Worm (Caenorhabditis elegans) whole organism, young adult: ENCODE results near the gene dlc-1.

Experiments
- B0336.3 ChIP-seq: fragments of 200-800 bp; sonication (Bioruptor generic); IDR thresholded peaks from 2 replicates; pipeline ENCODE4 v1.3.6; 2022; ENCODE audit warnings: missing genetic modification characterization, missing compliant biosample characterization
- C06A6.2 ChIP-seq: fragments of 200-800 bp; sonication (Bioruptor generic); conservative IDR thresholded peaks from 2 replicates; pipeline ENCODE4 v1.3.6; 2022; ENCODE audit warnings: missing genetic modification characterization, missing compliant biosample characterization
- F22D6.2 ChIP-seq: sonication (generic microtip); optimal IDR thresholded peaks from 2 replicates; lab custom pipeline; 2016; ENCODE audit warnings: mild to moderate bottlenecking, missing genetic modification characterization, missing compliant biosample characterization
- F49E8.2 ChIP-seq: sonication (generic microtip); optimal IDR thresholded peaks from 3 replicates; lab custom pipeline; 2017; ENCODE audit warnings: missing genetic modification characterization, mild to moderate bottlenecking, missing compliant biosample characterization, antibody characterized with exemption, moderate library complexity; ENCODE audit not compliant: insufficient read depth
- F57A8.1 ChIP-seq: fragments of 200-800 bp; sonication (Bioruptor generic); optimal IDR thresholded peaks from 2 replicates; lab custom pipeline; 2018; ENCODE audit warnings: mild to moderate bottlenecking, missing genetic modification characterization, moderate library complexity, missing compliant biosample characterization
- K11D2.4 ChIP-seq: fragments of 200-800 bp; sonication (Bioruptor generic); IDR thresholded peaks from 2 replicates; pipeline ENCODE4 v1.3.6; 2022; ENCODE audit warnings: missing genetic modification reagents, missing genetic modification characterization, missing compliant biosample characterization
- K12H6.12 ChIP-seq: fragments of 200-800 bp; sonication (Bioruptor generic); optimal IDR thresholded peaks from 2 replicates; lab custom pipeline; 2018; ENCODE audit warnings: mild to moderate bottlenecking, missing genetic modification characterization, missing compliant biosample characterization
- T26A5.8 ChIP-seq: sonication (generic microtip); optimal IDR thresholded peaks from 2 replicates; lab custom pipeline; 2016; ENCODE audit warnings: missing genetic modification characterization, missing compliant biosample characterization
- Y53G8AR.9 ChIP-seq: fragments of 200-800 bp; sonication (Bioruptor generic); conservative IDR thresholded peaks from 2 replicates; pipeline ENCODE4 v1.3.6; 2022; ENCODE audit warnings: missing genetic modification reagents, missing genetic modification characterization, missing compliant biosample characterization
- Y79H2A.3 ChIP-seq: fragments of 200-800 bp; sonication (Bioruptor generic); conservative IDR thresholded peaks from 2 replicates; pipeline ENCODE4 v1.3.6; 2022; ENCODE audit warnings: missing genetic modification reagents, missing genetic modification characterization, missing compliant biosample characterization
- Y95B8A.8 ChIP-seq: fragments of 200-800 bp; sonication (Bioruptor generic); IDR thresholded peaks from 2 replicates; pipeline ENCODE4 v1.3.6; 2022; ENCODE audit warnings: missing genetic modification reagents, missing genetic modification characterization, missing compliant biosample characterization
- atf-7 ChIP-seq: sonication (generic microtip); optimal IDR thresholded peaks from 2 replicates; lab custom pipeline; 2017; ENCODE audit warnings: mild to moderate bottlenecking, missing genetic modification characterization, missing compliant biosample characterization
- cebp-1 ChIP-seq, 2 experiments: fragments of 200-800 bp in 1 of 2; sonication (Bioruptor generic) in 1 of 2; sonication (generic microtip) in 1 of 2; IDR thresholded peaks in 1 of 2; optimal IDR thresholded peaks in 1 of 2; 2 replicates each; pipeline versions ENCODE4 v1.3.6 to Lab custom; 2017 to 2022; ENCODE audit warnings: missing compliant biosample characterization in 2 of 2, missing genetic modification characterization in 2 of 2, mild to moderate bottlenecking in 1 of 2, missing genetic modification reagents in 1 of 2, moderate library complexity in 1 of 2
- ceh-27 ChIP-seq: fragments of 200-800 bp; sonication (Bioruptor generic); optimal IDR thresholded peaks from 2 replicates; lab custom pipeline; 2018; ENCODE audit warnings: mild to moderate bottlenecking, missing genetic modification characterization, moderate library complexity, missing compliant biosample characterization
- chd-7 ChIP-seq: sonication (generic microtip); optimal IDR thresholded peaks from 2 replicates; lab custom pipeline; 2016; ENCODE audit warnings: mild to moderate bottlenecking, missing genetic modification characterization, moderate library complexity, missing compliant biosample characterization
- dox-1 ChIP-seq: fragments of 200-800 bp; sonication (Bioruptor generic); IDR thresholded peaks from 2 replicates; pipeline ENCODE4 v1.3.6; 2022; ENCODE audit warnings: missing genetic modification reagents, missing genetic modification characterization, missing compliant biosample characterization
- dpff-1 ChIP-seq: sonication (generic microtip); optimal IDR thresholded peaks from 2 replicates; lab custom pipeline; 2017; ENCODE audit warnings: mild to moderate bottlenecking, missing genetic modification characterization, missing compliant biosample characterization
- egl-18 ChIP-seq: fragments of 200-800 bp; sonication (Bioruptor generic); IDR thresholded peaks from 2 replicates; pipeline ENCODE4 v1.3.6; 2022; ENCODE audit warnings: missing genetic modification reagents, missing genetic modification characterization, missing compliant biosample characterization
- egl-44 ChIP-seq: fragments of 200-800 bp; sonication (Bioruptor generic); IDR thresholded peaks from 2 replicates; pipeline ENCODE4 v1.3.6; 2022; ENCODE audit warnings: missing genetic modification reagents, missing genetic modification characterization, missing compliant biosample characterization
- gei-17 ChIP-seq: fragments of 200-800 bp; sonication (Bioruptor generic); optimal IDR thresholded peaks from 2 replicates; lab custom pipeline; 2018; ENCODE audit warnings: mild to moderate bottlenecking, missing genetic modification characterization, missing compliant biosample characterization
- hmg-1.2 ChIP-seq: fragments of 200-800 bp; sonication (Bioruptor generic); IDR thresholded peaks from 2 replicates; pipeline ENCODE4 v1.3.6; 2022; ENCODE audit warnings: missing genetic modification reagents, missing genetic modification characterization, missing compliant biosample characterization
- lag-1 ChIP-seq: fragments of 200-800 bp; sonication (Bioruptor generic); IDR thresholded peaks from 2 replicates; pipeline ENCODE4 v1.3.6; 2022; ENCODE audit warnings: missing genetic modification reagents, missing genetic modification characterization, missing compliant biosample characterization
- let-526 ChIP-seq: fragments of 200-800 bp; sonication (Bioruptor generic); IDR thresholded peaks from 2 replicates; pipeline ENCODE4 v1.3.6; 2022; ENCODE audit warnings: missing genetic modification reagents, missing genetic modification characterization, missing compliant biosample characterization
- let-607 ChIP-seq, 2 experiments: fragments of 200-800 bp in 1 of 2; sonication (Bioruptor generic) in 1 of 2; sonication (generic microtip) in 1 of 2; optimal IDR thresholded peaks; 2 replicates each; lab custom pipeline; 2016 to 2018; ENCODE audit warnings: mild to moderate bottlenecking in 2 of 2, missing compliant biosample characterization in 2 of 2, missing genetic modification characterization in 2 of 2, moderate library complexity in 2 of 2, missing genotype in 1 of 2
- lin-40 ChIP-seq: sonication (generic microtip); optimal IDR thresholded peaks from 2 replicates; lab custom pipeline; 2016; ENCODE audit warnings: missing genetic modification characterization, mild to moderate bottlenecking, missing compliant biosample characterization, missing genotype, missing genetic modification reagents
- lin-54 ChIP-seq: fragments of 200-800 bp; sonication (Bioruptor generic); optimal IDR thresholded peaks from 2 replicates; lab custom pipeline; 2018; ENCODE audit warnings: mild to moderate bottlenecking, missing genetic modification characterization, missing compliant biosample characterization
- madf-10 ChIP-seq: sonication (generic microtip); optimal IDR thresholded peaks from 2 replicates; lab custom pipeline; 2016; ENCODE audit warnings: mild to moderate bottlenecking, missing genetic modification characterization, missing compliant biosample characterization
- mcd-1 ChIP-seq: fragments of 200-800 bp; sonication (Bioruptor generic); IDR thresholded peaks from 2 replicates; pipeline ENCODE4 v1.3.6; 2022; ENCODE audit warnings: missing genetic modification reagents, missing genetic modification characterization, missing compliant biosample characterization
- mxl-1 ChIP-seq: sonication (generic microtip); optimal IDR thresholded peaks from 2 replicates; lab custom pipeline; 2016; ENCODE audit warnings: missing genetic modification characterization, missing compliant biosample characterization
- nhr-27 ChIP-seq: fragments of 200-800 bp; sonication (Bioruptor generic); optimal IDR thresholded peaks from 2 replicates; lab custom pipeline; 2018; ENCODE audit warnings: mild to moderate bottlenecking, missing genetic modification characterization, moderate library complexity, missing compliant biosample characterization
- nhr-80 ChIP-seq: sonication (generic microtip); optimal IDR thresholded peaks from 2 replicates; lab custom pipeline; 2016; ENCODE audit warnings: missing genetic modification characterization, missing compliant biosample characterization
- pha-4 ChIP-seq: fragments of 150-350 bp; sonication (generic microtip); optimal IDR thresholded peaks from 2 replicates; lab custom pipeline; 2014; ENCODE audit warnings: missing biosample characterization, missing genetic modification reagents, missing genetic modification characterization
- snpc-3.4 ChIP-seq: sonication (generic microtip); optimal IDR thresholded peaks from 2 replicates; lab custom pipeline; 2017; ENCODE audit warnings: missing genetic modification characterization, mild to moderate bottlenecking, missing compliant biosample characterization, antibody characterized with exemption, moderate library complexity, missing genotype, missing genetic modification reagents
- somi-1 ChIP-seq: fragments of 200-800 bp; sonication (Bioruptor generic); optimal IDR thresholded peaks from 2 replicates; lab custom pipeline; 2018; ENCODE audit warnings: mild to moderate bottlenecking, missing genetic modification characterization, missing compliant biosample characterization
- tbx-9 ChIP-seq: sonication (generic microtip); optimal IDR thresholded peaks from 2 replicates; lab custom pipeline; 2016; ENCODE audit warnings: borderline replicate concordance, missing genetic modification characterization, inconsistent platforms, missing compliant biosample characterization
- tlf-1 ChIP-seq: fragments of 200-800 bp; sonication (Bioruptor generic); optimal IDR thresholded peaks from 2 replicates; lab custom pipeline; 2018; ENCODE audit warnings: mild to moderate bottlenecking, missing genetic modification characterization, missing compliant biosample characterization

dlc-1 gene

DNA sequence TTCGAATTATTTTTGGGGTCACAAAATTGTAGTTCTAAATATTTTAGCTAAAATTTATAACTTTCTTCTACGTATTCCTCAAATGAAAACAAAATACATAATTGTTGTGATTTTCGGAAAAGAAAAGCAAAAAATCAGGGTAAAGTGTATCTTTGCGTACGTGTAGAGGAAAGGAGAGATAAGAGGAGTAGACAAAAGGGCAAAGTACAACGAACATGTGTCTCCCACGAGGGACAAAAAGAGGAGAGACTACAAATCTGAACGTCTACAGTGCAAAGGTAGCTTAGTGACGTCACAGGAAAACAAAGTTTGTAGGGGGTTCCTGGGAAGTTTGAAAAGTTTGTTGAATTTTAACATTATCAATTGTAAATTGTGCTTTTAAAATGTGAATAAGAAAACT, 16.1 kb downstream of the dlc-1 start:
- TF ChIP-seq Y95B8A.8 (GFP tag; lab: Robert Waterston, UW), result no peak
- TF ChIP-seq egl-44 (GFP tag; lab: Robert Waterston, UW), result 0 out of 2 replicates have a peak, but pooled peaks have one; percentile 50
- peak; percentile 7 for TF ChIP-seq K12H6.12 (tag; lab: Kevin White, UChicago)
- peak; percentile 57; the same call in 1 of the 2 replicates for TF ChIP-seq C06A6.2 (GFP tag; lab: Robert Waterston, UW)
- peak; percentile 47; the same call in 1 of the 2 replicates for TF ChIP-seq B0336.3 (GFP tag; lab: Robert Waterston, UW)
- TF ChIP-seq gei-17, result no peak
- peak; percentile 28 for TF ChIP-seq F22D6.2
- no peak for TF ChIP-seq F49E8.2 (tag; lab: Kevin White, UChicago)
- TF ChIP-seq cebp-1 (GFP tag; IDR thresholded peaks at IDR 0.05; lab: Robert Waterston, UW), result no peak
- TF ChIP-seq cebp-1 (tag; optimal IDR thresholded peaks at IDR 0.05; lab: Kevin White, UChicago), result peak; percentile 58
- no peak for TF ChIP-seq lag-1 (GFP tag; lab: Robert Waterston, UW)
- TF ChIP-seq K11D2.4 (GFP tag; lab: Robert Waterston, UW), result no peak
- 0 out of 2 replicates have a peak, but pooled peaks have one; percentile 35 for TF ChIP-seq Y53G8AR.9 (GFP tag; lab: Robert Waterston, UW)
- peak; percentile 13 for TF ChIP-seq lin-54 (GFP tag; lab: Kevin White, UChicago)
- TF ChIP-seq madf-10, result no peak
- TF ChIP-seq let-526 (GFP tag; lab: Robert Waterston, UW), result 0 out of 2 replicates have a peak, but pooled peaks have one; percentile 44
- peak; percentile 7 for TF ChIP-seq somi-1 (GFP tag; lab: Kevin White, UChicago)
- peak; percentile 42 for TF ChIP-seq mcd-1 (GFP tag; lab: Robert Waterston, UW)
- TF ChIP-seq Y79H2A.3 (GFP tag; lab: Robert Waterston, UW), result peak; percentile 9; the same call in 1 of the 2 replicates
- TF ChIP-seq hmg-1.2 (GFP tag; lab: Robert Waterston, UW), result 0 out of 2 replicates have a peak, but pooled peaks have one; percentile 17
- peak; percentile 40 for TF ChIP-seq nhr-80 (tag; lab: Kevin White, UChicago)
- peak in 1 of 2 experiments; percentile 33 for TF ChIP-seq let-607 (tag; optimal IDR thresholded peaks at IDR 0.05; lab: Kevin White, UChicago)
- TF ChIP-seq atf-7 (tag; lab: Kevin White, UChicago), result peak; percentile 64
- peak; percentile 36 for TF ChIP-seq lin-40 (tag; lab: Kevin White, UChicago)
- TF ChIP-seq T26A5.8 (tag; lab: Kevin White, UChicago), result no peak
- peak; percentile 7 for TF ChIP-seq mxl-1
- peak; percentile 52 for TF ChIP-seq tlf-1 (GFP tag; lab: Kevin White, UChicago)
- TF ChIP-seq dox-1, result 0 out of 2 replicates have a peak, but pooled peaks have one; percentile 44
- TF ChIP-seq, all 124 proteins: peak for 20

DNA sequence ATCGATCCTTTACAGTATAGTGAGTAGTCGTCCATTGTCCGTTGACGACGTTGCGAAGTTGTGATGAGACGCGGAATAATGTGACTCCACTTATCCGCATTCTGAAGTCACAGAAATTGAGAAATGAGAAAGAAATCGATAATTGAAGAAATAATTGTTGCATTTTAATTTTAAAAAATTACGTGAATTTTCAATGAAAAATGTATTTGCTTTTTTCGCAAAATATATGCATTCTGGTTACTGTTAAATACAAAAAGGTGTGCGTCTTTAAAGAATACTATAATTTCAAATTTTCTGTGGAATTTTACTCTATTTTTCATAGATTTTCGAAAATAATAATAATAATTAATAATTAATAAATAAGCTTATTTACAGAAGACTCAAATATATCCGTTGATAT, 16.8 kb downstream of the dlc-1 start, which contains the start of gene let-721:
Gene let-721 (minus strand): TSS at position 101 of the 400 bp plus-strand sequence.
- TF ChIP-seq ceh-27 (GFP tag; lab: Kevin White, UChicago) (no peak), tbx-9 (tag; lab: Kevin White, UChicago) (no peak), F57A8.1 (GFP tag; lab: Kevin White, UChicago) (no peak), nhr-27 (tag; lab: Kevin White, UChicago) (no peak), K11D2.4 (GFP tag; lab: Robert Waterston, UW) (no peak), dpff-1 (tag; lab: Kevin White, UChicago) (no peak), pha-4 (tag; lab: Kevin White, UChicago) (no peak), egl-18 (GFP tag; lab: Robert Waterston, UW) (no peak), chd-7 (tag; lab: Kevin White, UChicago) (no peak), snpc-3.4 (tag; lab: Kevin White, UChicago) (no peak), mcd-1 (GFP tag; lab: Robert Waterston, UW) (no peak), F49E8.2 (tag; lab: Kevin White, UChicago) (no peak), gei-17 (no peak)
- TF ChIP-seq, all 124 proteins: peak for 0
